Worm (Caenorhabditis elegans) whole organism, mixed stage, embryonic: ENCODE data around the gene F36H5.9.

Experiments used
- bed-3 ChIP-seq: fragments of 200-800 bp; sonication (Bioruptor generic); optimal IDR thresholded peaks from 3 replicates; lab custom pipeline; 2018; ENCODE audit warnings: mild to moderate bottlenecking, missing genetic modification characterization, moderate library complexity, missing compliant biosample characterization
- blmp-1 ChIP-seq: fragments of 150-350 bp; optimal IDR thresholded peaks from 2 replicates; lab custom pipeline; 2014; ENCODE audit warnings: missing biosample characterization, missing genetic modification characterization
- ceh-39 ChIP-seq: fragments of 150-350 bp; optimal IDR thresholded peaks from 2 replicates; lab custom pipeline; 2014; ENCODE audit warnings: missing biosample characterization, missing genetic modification characterization
- ceh-43 ChIP-seq: fragments of 200-800 bp; sonication (Bioruptor generic); optimal IDR thresholded peaks from 2 replicates; lab custom pipeline; 2018; ENCODE audit warnings: mild to moderate bottlenecking, missing genetic modification characterization, moderate library complexity, missing compliant biosample characterization
- ceh-83 ChIP-seq: fragments of 200-800 bp; sonication (Bioruptor generic); optimal IDR thresholded peaks from 2 replicates; lab custom pipeline; 2018; ENCODE audit warnings: mild to moderate bottlenecking, missing genetic modification characterization, missing compliant biosample characterization
- ces-1 ChIP-seq: fragments of 150-350 bp; optimal IDR thresholded peaks from 2 replicates; lab custom pipeline; 2014; ENCODE audit warnings: missing biosample characterization, missing genetic modification reagents, missing genetic modification characterization
- cnd-1 ChIP-seq: fragments of 200-800 bp; sonication (Bioruptor generic); optimal IDR thresholded peaks from 2 replicates; lab custom pipeline; 2018; ENCODE audit warnings: mild to moderate bottlenecking, missing genetic modification characterization, missing compliant biosample characterization
- drap-1 ChIP-seq: fragments of 200-800 bp; sonication (Bioruptor generic); optimal IDR thresholded peaks from 3 replicates; lab custom pipeline; 2018; ENCODE audit warnings: mild to moderate bottlenecking, missing genetic modification characterization, missing compliant biosample characterization
- elt-1 ChIP-seq: sonication (generic microtip); optimal IDR thresholded peaks from 2 replicates; lab custom pipeline; 2017; ENCODE audit warnings: missing genetic modification characterization, mild to moderate bottlenecking, missing compliant biosample characterization, antibody characterized with exemption, moderate library complexity, borderline replicate concordance; ENCODE audit not compliant: insufficient read depth
- elt-3 ChIP-seq: fragments of 150-350 bp; optimal IDR thresholded peaks from 2 replicates; lab custom pipeline; 2014; ENCODE audit warnings: missing biosample characterization, missing genetic modification characterization
- flh-1 ChIP-seq: fragments of 200-800 bp; sonication (Bioruptor generic); optimal IDR thresholded peaks from 2 replicates; lab custom pipeline; 2018; ENCODE audit warnings: mild to moderate bottlenecking, missing genetic modification characterization, moderate library complexity, missing compliant biosample characterization
- ham-2 ChIP-seq: fragments of 200-800 bp; sonication (Bioruptor generic); optimal IDR thresholded peaks from 2 replicates; lab custom pipeline; 2018; ENCODE audit warnings: mild to moderate bottlenecking, missing genetic modification characterization, missing compliant biosample characterization
- hlh-1 ChIP-seq: fragments of 150-350 bp; optimal IDR thresholded peaks from 2 replicates; lab custom pipeline; 2014; ENCODE audit warnings: missing biosample characterization, missing genetic modification reagents, missing genetic modification characterization
- lin-13 ChIP-seq: fragments of 150-350 bp; optimal IDR thresholded peaks from 2 replicates; lab custom pipeline; 2014; ENCODE audit warnings: missing biosample characterization, missing genetic modification characterization
- lin-32 ChIP-seq: fragments of 200-800 bp; sonication (Bioruptor generic); optimal IDR thresholded peaks from 2 replicates; lab custom pipeline; 2018; ENCODE audit warnings: mild to moderate bottlenecking, missing genetic modification characterization, missing compliant biosample characterization
- lsy-2 ChIP-seq: fragments of 150-350 bp; optimal IDR thresholded peaks from 2 replicates; lab custom pipeline; 2014; ENCODE audit warnings: missing biosample characterization, missing genetic modification characterization
- mab-5 ChIP-seq: fragments of 150-350 bp; optimal IDR thresholded peaks from 2 replicates; lab custom pipeline; 2014; ENCODE audit warnings: missing biosample characterization, missing genetic modification characterization
- mep-1 ChIP-seq: fragments of 150-350 bp; optimal IDR thresholded peaks from 2 replicates; lab custom pipeline; 2017; ENCODE audit warnings: missing biosample characterization, missing genetic modification reagents, missing genetic modification characterization, inconsistent platforms
- mls-2 ChIP-seq: sonication (generic microtip); optimal IDR thresholded peaks from 2 replicates; lab custom pipeline; 2016; ENCODE audit warnings: mild to moderate bottlenecking, missing genetic modification characterization, moderate library complexity, missing compliant biosample characterization
- nhr-12 ChIP-seq: fragments of 150-350 bp; optimal IDR thresholded peaks from 2 replicates; lab custom pipeline; 2014; ENCODE audit warnings: missing biosample characterization, missing genetic modification characterization
- nhr-2 ChIP-seq: fragments of 150-350 bp; optimal IDR thresholded peaks from 2 replicates; lab custom pipeline; 2014; ENCODE audit warnings: missing biosample characterization, missing genetic modification characterization
- nhr-237 ChIP-seq: fragments of 150-350 bp; optimal IDR thresholded peaks from 2 replicates; lab custom pipeline; 2014; ENCODE audit warnings: missing biosample characterization, missing genetic modification characterization
- nhr-28 ChIP-seq: fragments of 150-350 bp; optimal IDR thresholded peaks from 2 replicates; lab custom pipeline; 2014; ENCODE audit warnings: missing biosample characterization, missing genetic modification characterization
- pha-4 ChIP-seq: fragments of 150-350 bp; optimal IDR thresholded peaks from 2 replicates; lab custom pipeline; 2018; ENCODE audit warnings: missing biosample characterization, missing genetic modification reagents, missing genetic modification characterization
- snpc-4 ChIP-seq: fragments of 150-350 bp; optimal IDR thresholded peaks from 2 replicates; lab custom pipeline; 2014; ENCODE audit warnings: missing biosample characterization, missing genetic modification characterization
- sptf-1 ChIP-seq: sonication (generic microtip); optimal IDR thresholded peaks from 2 replicates; lab custom pipeline; 2017; ENCODE audit warnings: mild to moderate bottlenecking, missing genetic modification characterization, moderate library complexity, missing compliant biosample characterization
- tbx-8 ChIP-seq: fragments of 200-800 bp; sonication (Bioruptor generic); optimal IDR thresholded peaks from 2 replicates; lab custom pipeline; 2018; ENCODE audit warnings: mild to moderate bottlenecking, missing genetic modification characterization, moderate library complexity, missing compliant biosample characterization
- unc-120 ChIP-seq: sonication (generic microtip); optimal IDR thresholded peaks from 2 replicates; lab custom pipeline; 2017; ENCODE audit warnings: missing genetic modification characterization, missing compliant biosample characterization; ENCODE audit not compliant: poor library complexity, severe bottlenecking
- unc-39 ChIP-seq: fragments of 150-350 bp; optimal IDR thresholded peaks from 2 replicates; lab custom pipeline; 2014; ENCODE audit warnings: missing biosample characterization, missing genetic modification characterization
- unc-62 ChIP-seq: fragments of 150-350 bp; optimal IDR thresholded peaks from 2 replicates; lab custom pipeline; 2014; ENCODE audit warnings: missing biosample characterization, missing genetic modification reagents, missing genetic modification characterization
- zip-8 ChIP-seq: fragments of 150-350 bp; optimal IDR thresholded peaks from 2 replicates; lab custom pipeline; 2014; ENCODE audit warnings: missing biosample characterization, missing genetic modification characterization
- ztf-11 ChIP-seq: fragments of 150-350 bp; optimal IDR thresholded peaks from 2 replicates; lab custom pipeline; 2014; ENCODE audit warnings: missing biosample characterization, missing genetic modification characterization

The F36H5.9 gene

DNA sequence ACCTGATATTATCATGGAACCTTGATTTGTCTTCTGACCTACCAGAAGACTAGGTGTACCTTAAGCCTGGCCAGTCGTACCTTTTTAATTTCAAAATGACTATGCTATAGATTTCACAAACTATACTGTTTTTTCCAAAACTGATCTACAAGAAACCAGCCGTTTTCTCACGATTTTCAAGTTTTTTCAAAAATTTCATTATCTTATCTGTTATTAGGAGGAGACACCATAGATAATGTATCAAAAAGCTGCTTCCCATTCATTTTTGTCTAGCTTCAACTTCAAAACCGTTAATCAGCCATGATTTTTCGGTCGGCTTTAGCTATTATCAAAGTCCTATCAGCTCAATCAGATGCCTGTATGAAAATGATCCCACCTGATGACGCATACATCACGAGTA lies 10.4 kb downstream of the F36H5.9 start, which contains the start of gene F36H5.12:
Gene F36H5.12, plus strand, starts transcription at position 301 of the 400 bp plus-strand sequence.
- no peak for TF ChIP-seq nhr-2 (tag; lab: Kevin White, UChicago)
- no peak for TF ChIP-seq ham-2 (GFP tag; lab: Kevin White, UChicago)
- TF ChIP-seq flh-1 = no peak
- TF ChIP-seq tbx-8 (GFP tag; lab: Kevin White, UChicago) = no peak
- no peak for TF ChIP-seq nhr-28 (tag; lab: Kevin White, UChicago)
- no peak for TF ChIP-seq ceh-39
- TF ChIP-seq snpc-4 = no peak
- no peak for TF ChIP-seq ces-1 (GFP tag; lab: Kevin White, UChicago)
- TF ChIP-seq nhr-12 = no peak
- no peak for TF ChIP-seq blmp-1 (tag; lab: Kevin White, UChicago)
- TF ChIP-seq sptf-1 (tag; lab: Kevin White, UChicago) = no peak
- no peak for TF ChIP-seq drap-1 (GFP tag; lab: Kevin White, UChicago)
- no peak for TF ChIP-seq ztf-11 (tag; lab: Kevin White, UChicago)
- no peak for TF ChIP-seq mab-5
- TF ChIP-seq pha-4 (tag; lab: Kevin White, UChicago) = no peak
- TF ChIP-seq, all 35 proteins: peak for 0

DNA sequence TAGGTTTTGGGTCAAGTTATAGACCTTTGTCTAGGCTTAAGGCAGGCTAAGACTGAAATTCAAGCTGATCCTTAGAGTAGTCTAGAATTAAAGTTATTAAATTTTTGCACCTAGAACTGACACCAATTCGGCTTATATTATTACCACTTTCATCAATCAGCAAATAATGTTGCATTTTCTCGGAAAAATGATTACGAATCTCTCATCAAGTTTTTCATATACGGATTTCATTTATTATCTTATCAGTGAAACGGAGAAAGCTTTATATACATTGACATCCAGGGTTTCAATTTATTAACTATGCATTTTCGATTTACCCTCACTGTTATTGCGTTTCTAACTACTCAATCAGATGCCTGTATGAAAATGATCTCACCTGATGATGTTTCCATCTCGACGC lies 11.6 kb downstream of the F36H5.9 start, which contains the start of gene K07G6.1:
Gene K07G6.1, plus strand, starts transcription at position 301 of the 400 bp plus-strand sequence.
- TF ChIP-seq ztf-11 (tag; lab: Kevin White, UChicago) = no peak
- no peak for TF ChIP-seq tbx-8 (GFP tag; lab: Kevin White, UChicago)
- TF ChIP-seq drap-1 (GFP tag; lab: Kevin White, UChicago) = no peak
- no peak for TF ChIP-seq lsy-2 (tag; lab: Kevin White, UChicago)
- TF ChIP-seq nhr-12 = no peak
- TF ChIP-seq ces-1 (GFP tag; lab: Kevin White, UChicago) = no peak
- no peak for TF ChIP-seq elt-1 (tag; lab: Kevin White, UChicago)
- TF ChIP-seq ceh-39 = no peak
- no peak for TF ChIP-seq unc-39 (tag; lab: Kevin White, UChicago)
- TF ChIP-seq sptf-1 (tag; lab: Kevin White, UChicago) = no peak
- TF ChIP-seq pha-4 (tag; lab: Kevin White, UChicago) = no peak
- no peak for TF ChIP-seq mep-1 (tag; lab: Kevin White, UChicago)
- TF ChIP-seq ceh-83 (GFP tag; lab: Kevin White, UChicago) = no peak
- no peak for TF ChIP-seq hlh-1 (tag; lab: Kevin White, UChicago)
- no peak for TF ChIP-seq ceh-43 (GFP tag; lab: Kevin White, UChicago)
- TF ChIP-seq unc-120 (tag; lab: Kevin White, UChicago) = no peak

DNA sequence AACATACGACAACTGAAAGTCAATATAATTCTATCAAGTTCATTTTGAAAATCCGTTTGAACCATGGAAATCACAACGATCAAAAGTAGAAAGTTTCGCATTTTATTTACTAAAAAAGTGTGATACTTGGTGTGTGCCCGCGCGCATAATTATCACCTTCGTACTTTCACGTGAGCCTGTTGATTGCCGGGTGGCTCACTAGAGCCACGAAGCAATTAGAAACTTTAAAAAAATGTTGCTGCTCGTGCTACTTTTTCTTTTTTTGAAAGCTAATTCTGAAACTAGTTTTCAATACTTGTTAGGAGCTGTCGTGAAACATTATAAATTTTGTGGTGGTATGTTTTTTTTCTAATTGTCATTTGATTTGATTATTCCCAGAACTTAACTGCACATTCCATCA lies 14.0 kb downstream of the F36H5.9 start, which contains the start of the genes irld-9 and irld-33:
Gene irld-9, minus strand, starts transcription at position 101 of the 400 bp plus-strand sequence.
Gene irld-33, plus strand, starts transcription at position 209 of the 400 bp plus-strand sequence.
- TF ChIP-seq elt-1 (tag; lab: Kevin White, UChicago) (no peak), elt-3 (no peak), cnd-1 (tag; lab: Kevin White, UChicago) (no peak), ham-2 (GFP tag; lab: Kevin White, UChicago) (no peak), unc-120 (tag; lab: Kevin White, UChicago) (no peak), nhr-2 (tag; lab: Kevin White, UChicago) (no peak), tbx-8 (GFP tag; lab: Kevin White, UChicago) (no peak), mep-1 (tag; lab: Kevin White, UChicago) (no peak), nhr-237 (tag; lab: Kevin White, UChicago) (no peak), unc-39 (tag; lab: Kevin White, UChicago) (no peak)

DNA sequence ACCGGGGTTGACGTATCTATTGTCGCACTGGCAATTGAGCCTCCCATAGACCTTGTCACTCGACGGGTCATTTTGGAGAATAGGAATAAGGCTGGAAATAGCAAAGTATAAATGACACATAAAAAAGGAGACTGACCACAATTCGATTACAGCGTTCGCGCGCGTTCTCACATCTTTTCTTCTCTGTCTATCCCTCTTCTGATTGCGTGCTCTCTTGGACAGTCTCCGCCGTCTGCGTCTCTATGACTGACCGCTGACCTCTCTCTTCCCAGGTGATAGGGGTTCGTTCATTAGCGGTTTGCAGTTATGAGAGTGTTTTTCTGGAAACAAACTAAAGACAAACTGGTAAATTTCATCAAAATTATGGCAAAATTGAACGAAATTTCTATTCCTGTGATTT lies 16.5 kb downstream of the F36H5.9 start, which contains the start of gene ceh-83:
Gene ceh-83, minus strand, starts transcription at position 181 of the 400 bp plus-strand sequence.
- no peak for TF ChIP-seq lin-32 (GFP tag; lab: Kevin White, UChicago)
- TF ChIP-seq lin-13 (tag; lab: Kevin White, UChicago) = no peak
- TF ChIP-seq unc-62 (GFP tag; lab: Kevin White, UChicago) = no peak
- TF ChIP-seq lsy-2 (tag; lab: Kevin White, UChicago) = no peak
- no peak for TF ChIP-seq tbx-8 (GFP tag; lab: Kevin White, UChicago)
- TF ChIP-seq unc-39 (tag; lab: Kevin White, UChicago) = no peak
- no peak for TF ChIP-seq bed-3
- no peak for TF ChIP-seq snpc-4
- no peak for TF ChIP-seq flh-1
- TF ChIP-seq ham-2 (GFP tag; lab: Kevin White, UChicago) = no peak
- no peak for TF ChIP-seq cnd-1 (tag; lab: Kevin White, UChicago)
- no peak for TF ChIP-seq nhr-12
- TF ChIP-seq pha-4 (tag; lab: Kevin White, UChicago) = no peak
- TF ChIP-seq zip-8 = no peak
- no peak for TF ChIP-seq mls-2 (tag; lab: Kevin White, UChicago)
- TF ChIP-seq ceh-43 (GFP tag; lab: Kevin White, UChicago) = no peak
- TF ChIP-seq nhr-237 (tag; lab: Kevin White, UChicago) = no peak
- no peak for TF ChIP-seq hlh-1 (tag; lab: Kevin White, UChicago)
- no peak for TF ChIP-seq elt-3
- no peak for TF ChIP-seq drap-1 (GFP tag; lab: Kevin White, UChicago)
